Fruit fly (Drosophila melanogaster) whole organism, embryonic: ENCODE data around the gene CG15408.

Experiments
- B-H1 ChIP-seq: fragments of 200-800 bp; sonication (Bioruptor generic); IDR thresholded peaks from 3 replicates; pipeline ENCODE4 v1.3.6; 2022; ENCODE audit warnings: missing biosample characterization, missing genetic modification characterization
- CG10274 ChIP-seq: fragments of 200-800 bp; sonication (Bioruptor generic); optimal IDR thresholded peaks from 3 replicates; lab custom pipeline; 2017; ENCODE audit warnings: missing biosample characterization, mild to moderate bottlenecking, missing genetic modification characterization
- CG11456 ChIP-seq: fragments of 200-800 bp; sonication (Bioruptor generic); IDR thresholded peaks from 3 replicates; pipeline ENCODE4 v1.3.6; 2022; ENCODE audit warnings: missing biosample characterization, missing genetic modification characterization
- CG11504 ChIP-seq: fragments of 200-800 bp; sonication (Bioruptor generic); optimal IDR thresholded peaks from 3 replicates; lab custom pipeline; 2019; ENCODE audit warnings: missing biosample characterization, mild to moderate bottlenecking, missing genetic modification characterization, moderate library complexity
- CG11696 ChIP-seq: fragments of 200-800 bp; sonication (Bioruptor generic); IDR thresholded peaks from 2 replicates; pipeline ENCODE4 v1.3.6; 2022; ENCODE audit warnings: missing biosample characterization, missing genetic modification characterization
- CG12299 ChIP-seq: fragments of 200-800 bp; sonication (Bioruptor generic); optimal IDR thresholded peaks from 2 replicates; lab custom pipeline; 2018; ENCODE audit warnings: missing biosample characterization, mild to moderate bottlenecking, missing genetic modification characterization
- CG12391 ChIP-seq: fragments of 200-800 bp; sonication (Bioruptor generic); optimal IDR thresholded peaks from 3 replicates; lab custom pipeline; 2018; ENCODE audit warnings: missing biosample characterization, mild to moderate bottlenecking, missing genetic modification characterization, moderate library complexity
- CG13123 ChIP-seq: fragments of 200-800 bp; sonication (Bioruptor generic); optimal IDR thresholded peaks from 2 replicates; lab custom pipeline; 2016; ENCODE audit warnings: missing biosample characterization, missing genetic modification characterization
- CG15696 ChIP-seq: fragments of 200-800 bp; sonication (Bioruptor generic); optimal IDR thresholded peaks from 2 replicates; lab custom pipeline; 2019; ENCODE audit warnings: missing biosample characterization, mild to moderate bottlenecking, missing genetic modification characterization, moderate library complexity
- CG18476 ChIP-seq: fragments of 200-800 bp; sonication (Bioruptor generic); optimal IDR thresholded peaks from 2 replicates; lab custom pipeline; 2016; ENCODE audit warnings: missing biosample characterization, mild to moderate bottlenecking, missing genetic modification characterization
- CG18619 ChIP-seq: fragments of 200-800 bp; sonication (Bioruptor generic); optimal IDR thresholded peaks from 3 replicates; lab custom pipeline; 2017; ENCODE audit warnings: missing biosample characterization, mild to moderate bottlenecking, missing genetic modification characterization
- CG2202 ChIP-seq: fragments of 200-800 bp; sonication (Bioruptor generic); optimal IDR thresholded peaks from 2 replicates; lab custom pipeline; 2018; ENCODE audit warnings: missing biosample characterization, mild to moderate bottlenecking, missing genetic modification characterization
- CG2712 ChIP-seq: fragments of 200-800 bp; optimal IDR thresholded peaks from 3 replicates; lab custom pipeline; 2019; ENCODE audit warnings: missing biosample characterization, mild to moderate bottlenecking, missing genetic modification characterization, moderate library complexity
- CG32532 ChIP-seq: fragments of 200-800 bp; sonication (Bioruptor generic); IDR thresholded peaks from 2 replicates; pipeline ENCODE4 v1.3.6; 2022; ENCODE audit warnings: missing biosample characterization, missing genetic modification characterization
- CG33213 ChIP-seq: fragments of 200-800 bp; sonication (Bioruptor generic); optimal IDR thresholded peaks from 3 replicates; lab custom pipeline; 2016; ENCODE audit warnings: missing biosample characterization, missing genetic modification characterization
- CG3407 ChIP-seq: fragments of 200-800 bp; sonication (Bioruptor generic); optimal IDR thresholded peaks from 2 replicates; lab custom pipeline; 2018; ENCODE audit warnings: missing biosample characterization, mild to moderate bottlenecking, missing genetic modification characterization
- CG34224 ChIP-seq: fragments of 200-800 bp; sonication (Bioruptor generic); IDR thresholded peaks from 3 replicates; pipeline ENCODE4 v1.3.6; 2022; ENCODE audit warnings: missing biosample characterization, missing genetic modification characterization; ENCODE audit not compliant: partially characterized antibody
- CG3726 ChIP-seq: fragments of 200-800 bp; sonication (Bioruptor generic); IDR thresholded peaks from 3 replicates; pipeline ENCODE4, ENCODE4 v1.3.6; 2022; ENCODE audit warnings: missing biosample characterization, missing genetic modification characterization
- CG4328 ChIP-seq: fragments of 200-800 bp; sonication (Bioruptor generic); optimal IDR thresholded peaks from 3 replicates; lab custom pipeline; 2017; ENCODE audit warnings: missing biosample characterization, missing genetic modification reagents, missing genetic modification characterization
- CG4820 ChIP-seq: fragments of 200-800 bp; sonication (Bioruptor generic); optimal IDR thresholded peaks from 3 replicates; lab custom pipeline; 2016; ENCODE audit warnings: missing biosample characterization, missing genetic modification characterization
- CG5180 ChIP-seq: fragments of 200-800 bp; sonication (Bioruptor generic); optimal IDR thresholded peaks from 3 replicates; lab custom pipeline; 2017; ENCODE audit warnings: missing biosample characterization, missing genetic modification characterization, mild to moderate bottlenecking, moderate library complexity, missing genetic modification reagents
- Camta ChIP-seq: fragments of 200-800 bp; sonication (Bioruptor generic); optimal IDR thresholded peaks from 2 replicates; lab custom pipeline; 2016; ENCODE audit warnings: missing biosample characterization, missing genetic modification characterization
- CrebB ChIP-seq: fragments of 200-800 bp; sonication (Bioruptor generic); optimal IDR thresholded peaks from 3 replicates; lab custom pipeline; 2018; ENCODE audit warnings: missing biosample characterization, mild to moderate bottlenecking, missing genetic modification characterization
- D19A ChIP-seq: fragments of 200-800 bp; optimal IDR thresholded peaks from 3 replicates; lab custom pipeline; 2019; ENCODE audit warnings: missing biosample characterization, mild to moderate bottlenecking, missing genetic modification characterization, moderate library complexity
- Drgx ChIP-seq: fragments of 200-800 bp; sonication (Bioruptor generic); IDR thresholded peaks from 2 replicates; pipeline ENCODE4 v1.3.6; 2022; ENCODE audit warnings: missing biosample characterization, missing genetic modification characterization
- HHEX ChIP-seq: fragments of 200-800 bp; sonication (Bioruptor generic); optimal IDR thresholded peaks from 3 replicates; lab custom pipeline; 2017; ENCODE audit warnings: missing biosample characterization, mild to moderate bottlenecking, missing genetic modification characterization, missing genetic modification reagents
- Hmx ChIP-seq: fragments of 200-800 bp; sonication (Bioruptor generic); optimal IDR thresholded peaks from 2 replicates; lab custom pipeline; 2016; ENCODE audit warnings: missing biosample characterization, missing genetic modification characterization
- Jarid2 ChIP-seq: fragments of 200-800 bp; sonication (Bioruptor generic); optimal IDR thresholded peaks from 3 replicates; lab custom pipeline; 2017; ENCODE audit warnings: mild to moderate bottlenecking, missing biosample characterization, missing genetic modification reagents, missing genetic modification characterization
- NK7.1 ChIP-seq: fragments of 200-800 bp; sonication (Bioruptor generic); optimal IDR thresholded peaks from 3 replicates; lab custom pipeline; 2016; ENCODE audit warnings: missing biosample characterization, missing genetic modification characterization
- Nf-YC ChIP-seq: fragments of 200-800 bp; optimal IDR thresholded peaks from 3 replicates; lab custom pipeline; 2019; ENCODE audit warnings: missing biosample characterization, mild to moderate bottlenecking, missing genetic modification characterization, moderate library complexity
- Side ChIP-seq: fragments of 200-800 bp; sonication (Bioruptor generic); optimal IDR thresholded peaks from 2 replicates; lab custom pipeline; 2016; ENCODE audit warnings: missing biosample characterization, missing genetic modification characterization
- Sin3A ChIP-seq: fragments of >200 bp; optimal IDR thresholded peaks from 2 replicates; lab custom pipeline; 2018
- Sox100B ChIP-seq: fragments of 200-800 bp; sonication (Bioruptor generic); optimal IDR thresholded peaks from 3 replicates; lab custom pipeline; 2018; ENCODE audit warnings: missing biosample characterization, mild to moderate bottlenecking, missing genetic modification characterization
- Sox102F ChIP-seq: fragments of 200-800 bp; sonication (Bioruptor generic); optimal IDR thresholded peaks from 2 replicates; lab custom pipeline; 2018; ENCODE audit warnings: missing biosample characterization, mild to moderate bottlenecking, missing genetic modification characterization, moderate library complexity
- YL-1 ChIP-seq: fragments of 200-800 bp; sonication (Bioruptor generic); optimal IDR thresholded peaks from 3 replicates; lab custom pipeline; 2017; ENCODE audit warnings: missing biosample characterization, mild to moderate bottlenecking, missing genetic modification characterization
- cwo ChIP-seq: fragments of 200-800 bp; sonication (Bioruptor generic); optimal IDR thresholded peaks from 3 replicates; lab custom pipeline; 2017; ENCODE audit warnings: missing biosample characterization, missing genetic modification characterization, mild to moderate bottlenecking, moderate library complexity, missing genetic modification reagents
- dan ChIP-seq: fragments of 200-800 bp; sonication (Bioruptor generic); IDR thresholded peaks from 2 replicates; pipeline ENCODE4 v1.3.6; 2022; ENCODE audit warnings: missing biosample characterization, missing genetic modification characterization
- dmrt11E ChIP-seq: fragments of 200-800 bp; sonication (Bioruptor generic); optimal IDR thresholded peaks from 3 replicates; lab custom pipeline; 2018; ENCODE audit warnings: missing biosample characterization, mild to moderate bottlenecking, missing genetic modification characterization, moderate library complexity
- esg ChIP-seq: fragments of 200-800 bp; sonication (Bioruptor generic); conservative IDR thresholded peaks from 2 replicates; pipeline ENCODE4 v1.3.6; 2022; ENCODE audit warnings: missing biosample characterization, missing genetic modification characterization
- ewg ChIP-seq: fragments of 200-800 bp; sonication (Bioruptor generic); optimal IDR thresholded peaks from 3 replicates; lab custom pipeline; 2017; ENCODE audit warnings: mild to moderate bottlenecking, missing biosample characterization, missing genetic modification reagents, missing genetic modification characterization
- ftz-f1 ChIP-seq: fragments of 200-800 bp; sonication (Bioruptor generic); optimal IDR thresholded peaks from 2 replicates; lab custom pipeline; 2016; ENCODE audit warnings: missing biosample characterization, missing genetic modification characterization
- gcm ChIP-seq: fragments of 200-800 bp; sonication (Bioruptor generic); optimal IDR thresholded peaks from 2 replicates; lab custom pipeline; 2019; ENCODE audit warnings: missing biosample characterization, mild to moderate bottlenecking, missing genetic modification characterization, moderate library complexity
- insv ChIP-seq, 2 experiments: fragments of 200-800 bp; sonication (Bioruptor generic); optimal IDR thresholded peaks; 3 replicates each; lab custom pipeline; 2016 to 2018; ENCODE audit warnings: missing biosample characterization in 2 of 2, missing genetic modification characterization in 2 of 2
- kah ChIP-seq: fragments of 200-800 bp; sonication (Bioruptor generic); optimal IDR thresholded peaks from 2 replicates; lab custom pipeline; 2018; ENCODE audit warnings: missing biosample characterization, mild to moderate bottlenecking, missing genetic modification characterization
- maf-S ChIP-seq: fragments of 200-800 bp; sonication (Bioruptor generic); optimal IDR thresholded peaks from 2 replicates; lab custom pipeline; 2016; ENCODE audit warnings: missing biosample characterization, missing genetic modification characterization
- mam ChIP-seq: fragments of 200-800 bp; sonication (Bioruptor generic); optimal IDR thresholded peaks from 3 replicates; lab custom pipeline; 2016; ENCODE audit warnings: missing biosample characterization, missing genetic modification characterization
- onecut ChIP-seq: fragments of 200-800 bp; sonication (Bioruptor generic); IDR thresholded peaks from 2 replicates; pipeline ENCODE4 v1.3.6; 2022; ENCODE audit warnings: missing biosample characterization, missing genetic modification characterization
- p53 ChIP-seq: fragments of 200-800 bp; sonication (Bioruptor generic); optimal IDR thresholded peaks from 2 replicates; lab custom pipeline; 2016; ENCODE audit warnings: missing biosample characterization, missing genetic modification characterization
- pzg ChIP-seq: fragments of 200-800 bp; sonication (Bioruptor generic); optimal IDR thresholded peaks from 3 replicates; lab custom pipeline; 2018; ENCODE audit warnings: missing biosample characterization, mild to moderate bottlenecking, missing genetic modification characterization, moderate library complexity
- sc ChIP-seq, 3 experiments: fragments of >200 bp in 2 of 3; fragments of 200-800 bp in 1 of 3; sonication (Bioruptor generic) in 1 of 3; optimal IDR thresholded peaks; 2 replicates in 2 of 3; 3 replicates in 1 of 3; lab custom pipeline; 2017; ENCODE audit warnings: mild to moderate bottlenecking in 1 of 3, missing biosample characterization in 1 of 3, missing genetic modification characterization in 1 of 3, missing genetic modification reagents in 1 of 3
- tap ChIP-seq: fragments of 200-800 bp; optimal IDR thresholded peaks from 3 replicates; lab custom pipeline; 2019; ENCODE audit warnings: missing biosample characterization, mild to moderate bottlenecking, missing genetic modification characterization, moderate library complexity

The CG15408 gene

dm6 chr2L:3356193-3356645 is 23.6 kb downstream of the CG15408 start (continued):
- no peak for TF ChIP-seq Sox102F (GFP tag; lab: Kevin White, UChicago)
- no peak for TF ChIP-seq CG2202 (tag; lab: Kevin White, UChicago)
- no peak for TF ChIP-seq CG11696
- TF ChIP-seq CG18619 (GFP tag; lab: Kevin White, UChicago), result no peak
- peak; percentile 38 for TF ChIP-seq mam (GFP tag; lab: Kevin White, UChicago)
- peak; percentile 41 for TF ChIP-seq HHEX (GFP tag; lab: Kevin White, UChicago)
- no peak for TF ChIP-seq CG2712
- TF ChIP-seq Nf-YC (tag; lab: Kevin White, UChicago), result no peak
- no peak for TF ChIP-seq CG15696
- no peak for TF ChIP-seq CG5180
- TF ChIP-seq dmrt11E, result no peak
- TF ChIP-seq ewg (GFP tag; lab: Kevin White, UChicago), result no peak
- no peak for TF ChIP-seq NK7.1
- no peak for TF ChIP-seq kah (GFP tag; lab: Kevin White, UChicago)
- TF ChIP-seq CG11504 (tag; lab: Kevin White, UChicago), result no peak
- no peak for TF ChIP-seq CG4820 (GFP tag; lab: Kevin White, UChicago)
- TF ChIP-seq YL-1 (GFP tag; lab: Kevin White, UChicago), result no peak
- TF ChIP-seq CG3407 (GFP tag; lab: Kevin White, UChicago), result no peak
- no peak for TF ChIP-seq CG3726 (GFP tag; lab: Robert Waterston, UW)
- TF ChIP-seq Side (GFP tag; lab: Kevin White, UChicago), result no peak
- TF ChIP-seq CG18476 (GFP tag; lab: Kevin White, UChicago), result no peak
- peak; percentile 96 for TF ChIP-seq ftz-f1 (GFP tag; lab: Kevin White, UChicago)
- no peak for TF ChIP-seq D19A
- TF ChIP-seq B-H1 (GFP tag; lab: Robert Waterston, UW), result no peak
- no peak for TF ChIP-seq CG12299
- TF ChIP-seq CrebB (tag; lab: Kevin White, UChicago), result no peak
- TF ChIP-seq p53, result peak; percentile 5
- no peak for TF ChIP-seq sc (optimal IDR thresholded peaks at IDR 0.05; lab: Kevin White, UChicago)
- no peak for TF ChIP-seq sc (GFP tag; optimal IDR thresholded peaks at IDR 0.05; lab: Kevin White, UChicago)
- no peak for TF ChIP-seq CG4328 (GFP tag; lab: Kevin White, UChicago)
- TF ChIP-seq maf-S, result no peak
- no peak for TF ChIP-seq pzg
- no peak for TF ChIP-seq Camta (GFP tag; lab: Kevin White, UChicago)
- no peak for TF ChIP-seq CG34224 (GFP tag; lab: Robert Waterston, UW)
- no peak for TF ChIP-seq Sox100B
- no peak for TF ChIP-seq onecut (GFP tag; lab: Robert Waterston, UW)
- TF ChIP-seq esg, result no peak
- TF ChIP-seq Hmx (GFP tag; lab: Kevin White, UChicago), result no peak
- no peak for TF ChIP-seq CG11456 (GFP tag; lab: Robert Waterston, UW)
- no peak for TF ChIP-seq insv (GFP tag; optimal IDR thresholded peaks at IDR 0.05; lab: Kevin White, UChicago)
- peak; percentile 58 for TF ChIP-seq cwo
- TF ChIP-seq CG12391 (tag; lab: Kevin White, UChicago), result no peak
- TF ChIP-seq CG33213, result no peak
- no peak for TF ChIP-seq Jarid2 (GFP tag; lab: Kevin White, UChicago)
- peak; percentile 59 for TF ChIP-seq CG32532 (GFP tag; lab: Robert Waterston, UW)
- no peak for TF ChIP-seq CG10274 (GFP tag; lab: Kevin White, UChicago)
- no peak for TF ChIP-seq Sin3A
- TF ChIP-seq tap, result no peak
- no peak for TF ChIP-seq CG13123 (GFP tag; lab: Kevin White, UChicago)
- TF ChIP-seq gcm (GFP tag; lab: Kevin White, UChicago), result no peak
- no peak for TF ChIP-seq dan (GFP tag; lab: Robert Waterston, UW)
- no peak for TF ChIP-seq Drgx
